Worm (Caenorhabditis elegans) whole organism, L1 larva: Measurements from ENCODE around the gene Y105C5B.19.

ENCODE experiments used
- C04F5.9 ChIP-seq: sonication (generic microtip); optimal IDR thresholded peaks from 2 replicates; lab custom pipeline; 2016; ENCODE audit warnings: missing genetic modification characterization, missing compliant biosample characterization
- C34B4.2 ChIP-seq: sonication (generic microtip); optimal IDR thresholded peaks from 2 replicates; lab custom pipeline; 2017; ENCODE audit warnings: mild to moderate bottlenecking, missing genetic modification characterization, missing compliant biosample characterization
- Y116A8C.19 ChIP-seq: sonication (generic microtip); optimal IDR thresholded peaks from 2 replicates; lab custom pipeline; 2016; ENCODE audit warnings: missing compliant biosample characterization, missing genetic modification characterization, borderline replicate concordance
- alr-1 ChIP-seq: fragments of 200-800 bp; sonication (Bioruptor generic); optimal IDR thresholded peaks from 2 replicates; lab custom pipeline; 2018; ENCODE audit warnings: borderline replicate concordance, mild to moderate bottlenecking, missing genetic modification characterization, missing compliant biosample characterization
- aly-2 ChIP-seq: fragments of 150-350 bp; optimal IDR thresholded peaks from 2 replicates; lab custom pipeline; 2014; ENCODE audit warnings: missing biosample characterization, missing genetic modification characterization
- blmp-1 ChIP-seq: fragments of 150-350 bp; optimal IDR thresholded peaks from 2 replicates; lab custom pipeline; 2014; ENCODE audit warnings: missing biosample characterization, missing genetic modification characterization
- ceh-63 ChIP-seq: fragments of 200-800 bp; sonication (Bioruptor generic); optimal IDR thresholded peaks from 2 replicates; lab custom pipeline; 2018; ENCODE audit warnings: mild to moderate bottlenecking, missing genetic modification characterization, missing compliant biosample characterization
- ceh-82 ChIP-seq, 3 experiments: fragments of 150-350 bp in 1 of 3; sonication (generic microtip) in 2 of 3; optimal IDR thresholded peaks; 2 replicates each; lab custom pipeline; 2014 to 2017; ENCODE audit warnings: missing biosample characterization in 3 of 3, missing genetic modification characterization in 3 of 3
- efl-1 ChIP-seq, 4 experiments: fragments of 150-350 bp; optimal IDR thresholded peaks in 3 of 4; peaks in 1 of 4; 1 replicate in 1 of 4; 2 replicates in 3 of 4; lab custom pipeline; 2014; ENCODE audit warnings: missing biosample characterization in 2 of 4, missing genetic modification characterization in 2 of 4, missing genetic modification reagents in 2 of 4
- efl-3 ChIP-seq: fragments of 200-800 bp; sonication (Bioruptor generic); optimal IDR thresholded peaks from 2 replicates; lab custom pipeline; 2018; ENCODE audit warnings: mild to moderate bottlenecking, missing genetic modification characterization, missing compliant biosample characterization
- elt-3 ChIP-seq, 6 experiments: fragments of 150-350 bp in 1 of 6; sonication (generic microtip); optimal IDR thresholded peaks; 2 replicates each; lab custom pipeline; 2017 to 2018; ENCODE audit warnings: missing biosample characterization in 6 of 6, missing genetic modification characterization in 6 of 6, inconsistent platforms in 1 of 6
- fkh-10 ChIP-seq: sonication (generic microtip); optimal IDR thresholded peaks from 2 replicates; lab custom pipeline; 2017; ENCODE audit warnings: missing biosample characterization, missing genetic modification reagents, missing genetic modification characterization
- fkh-4 ChIP-seq: sonication (generic microtip); optimal IDR thresholded peaks from 2 replicates; lab custom pipeline; 2016; ENCODE audit warnings: missing compliant biosample characterization, missing genetic modification characterization, borderline replicate concordance
- fkh-8 ChIP-seq: sonication (generic microtip); optimal IDR thresholded peaks from 2 replicates; lab custom pipeline; 2016; ENCODE audit warnings: mild to moderate bottlenecking, missing genetic modification characterization, missing compliant biosample characterization
- fos-1 ChIP-seq: fragments of 150-350 bp; optimal IDR thresholded peaks from 2 replicates; lab custom pipeline; 2014; ENCODE audit warnings: missing biosample characterization, missing genetic modification characterization
- irx-1 ChIP-seq: sonication (generic microtip); optimal IDR thresholded peaks from 2 replicates; lab custom pipeline; 2016; ENCODE audit warnings: missing genetic modification characterization, missing compliant biosample characterization
- lin-13 ChIP-seq: fragments of 150-350 bp; optimal IDR thresholded peaks from 2 replicates; lab custom pipeline; 2014; ENCODE audit warnings: missing biosample characterization, missing genetic modification reagents, missing genetic modification characterization
- lsy-2 ChIP-seq, 2 experiments: fragments of 150-350 bp; optimal IDR thresholded peaks; 2 replicates each; lab custom pipeline; 2014; ENCODE audit warnings: missing biosample characterization in 2 of 2, missing genetic modification characterization in 2 of 2
- mdl-1 ChIP-seq, 2 experiments: fragments of 150-350 bp; optimal IDR thresholded peaks; 2 replicates each; lab custom pipeline; 2014 to 2017; ENCODE audit warnings: missing biosample characterization in 2 of 2, missing genetic modification characterization in 2 of 2, inconsistent platforms in 1 of 2
- mef-2 ChIP-seq: fragments of 150-350 bp; optimal IDR thresholded peaks from 2 replicates; lab custom pipeline; 2014; ENCODE audit warnings: missing biosample characterization, missing genetic modification characterization
- mep-1 ChIP-seq: fragments of 150-350 bp; optimal IDR thresholded peaks from 2 replicates; lab custom pipeline; 2014; ENCODE audit warnings: missing biosample characterization, missing genetic modification characterization
- nhr-71 ChIP-seq: sonication (generic microtip); optimal IDR thresholded peaks from 2 replicates; lab custom pipeline; 2016; ENCODE audit warnings: mild to moderate bottlenecking, missing genetic modification characterization, moderate library complexity, missing compliant biosample characterization
- nhr-76 ChIP-seq: sonication (generic microtip); optimal IDR thresholded peaks from 2 replicates; lab custom pipeline; 2017; ENCODE audit warnings: missing biosample characterization, missing genetic modification characterization
- nhr-77 ChIP-seq: fragments of 150-350 bp; optimal IDR thresholded peaks from 2 replicates; lab custom pipeline; 2014; ENCODE audit warnings: missing biosample characterization, missing genetic modification characterization
- nhr-85 ChIP-seq: sonication (generic microtip); peaks from one replicate; lab custom pipeline; 2016; ENCODE audit warnings: missing genetic modification characterization, inconsistent platforms, missing compliant biosample characterization
- pag-3 ChIP-seq: sonication (generic microtip); optimal IDR thresholded peaks from 2 replicates; lab custom pipeline; 2017; ENCODE audit warnings: missing genetic modification characterization, mild to moderate bottlenecking, missing compliant biosample characterization, antibody characterized with exemption, borderline replicate concordance; ENCODE audit not compliant: insufficient read depth
- pax-3 ChIP-seq: fragments of 200-800 bp; sonication (Bioruptor generic); optimal IDR thresholded peaks from 2 replicates; lab custom pipeline; 2018; ENCODE audit warnings: mild to moderate bottlenecking, missing genetic modification characterization, moderate library complexity, missing compliant biosample characterization
- skn-1 ChIP-seq: fragments of 150-350 bp; optimal IDR thresholded peaks from 2 replicates; lab custom pipeline; 2014; ENCODE audit warnings: missing biosample characterization, missing genetic modification characterization
- snpc-4 ChIP-seq: fragments of 150-350 bp; optimal IDR thresholded peaks from 2 replicates; lab custom pipeline; 2014; ENCODE audit warnings: missing biosample characterization, missing genetic modification characterization
- snu-23 ChIP-seq: sonication (generic microtip); optimal IDR thresholded peaks from 2 replicates; lab custom pipeline; 2016; ENCODE audit warnings: missing genetic modification characterization, missing compliant biosample characterization
- sox-4 ChIP-seq: sonication (generic microtip); optimal IDR thresholded peaks from 2 replicates; lab custom pipeline; 2016; ENCODE audit warnings: missing genetic modification characterization, missing compliant biosample characterization
- sptf-1 ChIP-seq: fragments of 150-350 bp; optimal IDR thresholded peaks from 2 replicates; lab custom pipeline; 2014; ENCODE audit warnings: missing biosample characterization, missing genetic modification characterization
- unc-30 ChIP-seq: sonication (generic microtip); optimal IDR thresholded peaks from 2 replicates; lab custom pipeline; 2017; ENCODE audit warnings: missing biosample characterization, missing genetic modification characterization
- unc-62 ChIP-seq: fragments of 150-350 bp; optimal IDR thresholded peaks from 2 replicates; lab custom pipeline; 2014; ENCODE audit warnings: missing biosample characterization, missing genetic modification reagents, missing genetic modification characterization
- unc-86 ChIP-seq: sonication (generic microtip); optimal IDR thresholded peaks from 2 replicates; lab custom pipeline; 2016; ENCODE audit warnings: missing genetic modification characterization, missing compliant biosample characterization
- unc-98 ChIP-seq: fragments of 200-800 bp; sonication (Bioruptor generic); IDR thresholded peaks from 2 replicates; pipeline ENCODE4 v1.3.6; 2022; ENCODE audit warnings: missing genetic modification characterization, missing compliant biosample characterization
- zag-1 ChIP-seq: fragments of 150-350 bp; optimal IDR thresholded peaks from 2 replicates; lab custom pipeline; 2014; ENCODE audit warnings: missing biosample characterization, missing genetic modification characterization
- ztf-11 ChIP-seq, 2 experiments: sonication (generic microtip); optimal IDR thresholded peaks; 2 replicates each; lab custom pipeline; 2016 to 2017; ENCODE audit warnings: missing genetic modification characterization in 2 of 2, missing biosample characterization in 1 of 2, missing compliant biosample characterization in 1 of 2
- ztf-4 ChIP-seq: fragments of 150-350 bp; optimal IDR thresholded peaks from 2 replicates; lab custom pipeline; 2014; ENCODE audit warnings: missing biosample characterization, missing genetic modification characterization

Gene Y105C5B.19

DNA sequence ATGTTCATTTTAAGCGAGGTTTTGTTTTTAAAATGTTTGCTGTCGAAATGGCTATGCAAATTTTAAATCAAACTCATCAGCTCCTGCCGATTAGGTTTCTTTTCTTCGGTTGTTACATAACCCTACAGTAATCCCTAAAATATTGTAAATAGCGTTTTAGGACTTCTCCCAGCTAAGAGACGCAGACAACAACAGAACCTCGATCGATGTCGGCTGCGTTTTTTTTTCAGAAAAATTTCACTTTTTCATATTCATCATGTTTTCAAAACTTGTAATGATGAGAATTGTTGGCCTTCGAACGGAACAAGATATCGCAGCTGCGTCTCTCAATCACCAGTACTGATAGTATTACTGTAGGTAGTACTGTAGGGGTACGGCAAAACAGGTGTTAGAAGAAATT, 44.7 kb upstream of the Y105C5B.19 start:
- peak; percentile 49 for TF ChIP-seq snpc-4 (tag; lab: Kevin White, UChicago)
- no peak for TF ChIP-seq lin-13 (GFP tag; lab: Kevin White, UChicago)

DNA sequence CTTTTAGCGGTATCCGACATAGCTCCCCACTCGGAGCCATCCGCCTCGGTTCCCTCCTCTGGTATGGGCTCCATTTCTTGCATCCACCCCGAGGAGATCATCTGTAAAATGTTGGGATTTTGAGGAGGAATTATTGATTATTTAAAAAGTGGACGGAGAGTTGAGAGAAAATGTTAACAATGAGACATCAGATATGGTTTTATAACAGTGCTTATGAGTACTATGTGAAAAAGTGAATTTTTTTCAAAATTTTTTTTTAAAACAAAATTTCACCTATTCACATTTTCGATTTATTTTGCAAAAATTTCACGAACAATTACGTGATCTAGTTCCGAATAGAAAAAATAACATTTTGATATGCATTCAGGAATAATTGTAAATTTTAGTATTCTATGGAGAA, 43.0 kb upstream of the Y105C5B.19 start, which contains the start of gene jac-1:
Gene jac-1, minus strand, starts transcription at position 101 of the 400 bp plus-strand sequence.
- TF ChIP-seq alr-1 (tag; lab: Kevin White, UChicago) (no peak), fkh-10 (GFP tag; lab: Kevin White, UChicago) (no peak), blmp-1 (tag; lab: Kevin White, UChicago) (no peak), ztf-11 (tag; optimal IDR thresholded peaks at IDR 0.05; lab: Kevin White, UChicago) (no peak), C04F5.9 (tag; lab: Kevin White, UChicago) (no peak), mep-1 (tag; lab: Kevin White, UChicago) (no peak), pax-3 (tag; lab: Kevin White, UChicago) (no peak), efl-3 (GFP tag; lab: Kevin White, UChicago) (no peak), fos-1 (no peak), C34B4.2 (no peak), Y116A8C.19 (tag; lab: Kevin White, UChicago) (no peak), nhr-71 (tag; lab: Kevin White, UChicago) (no peak), nhr-76 (tag; lab: Kevin White, UChicago) (no peak)

DNA sequence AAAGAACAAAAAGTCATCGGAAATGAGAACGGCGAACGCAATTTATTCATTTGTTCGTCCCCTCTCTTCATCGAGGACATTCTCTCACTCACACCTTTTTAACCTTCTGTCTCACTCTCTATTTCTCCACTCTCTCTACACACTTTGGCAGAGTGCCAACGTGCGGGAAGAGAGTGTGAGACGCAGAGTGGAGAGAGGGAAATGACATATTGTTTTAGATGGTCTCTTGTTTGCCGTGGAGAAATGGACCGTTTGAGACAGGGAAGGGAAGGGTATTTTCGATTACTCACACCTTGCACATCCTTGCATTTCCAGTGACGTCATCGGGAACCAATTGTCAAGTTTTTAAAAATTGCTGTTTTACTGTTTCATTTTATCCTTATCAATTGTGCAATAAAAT, 40.4 kb upstream of the Y105C5B.19 start:
- TF ChIP-seq nhr-77 (no peak), ceh-82 (tag; optimal IDR thresholded peaks at IDR 0.05; lab: Kevin White, UChicago) (peak in 2 of 3 experiments; percentile 12 to 35), unc-30 (tag; lab: Kevin White, UChicago) (no peak), lsy-2 (tag; optimal IDR thresholded peaks at IDR 0.05; lab: Kevin White, UChicago) (peak in 1 of 2 experiments; percentile 33), mep-1 (tag; lab: Kevin White, UChicago) (peak; percentile 52), fkh-4 (no peak), nhr-85 (tag; lab: Kevin White, UChicago) (peak; percentile 73), blmp-1 (tag; lab: Kevin White, UChicago) (peak; percentile 47), fkh-8 (no peak), mdl-1 (tag; optimal IDR thresholded peaks at IDR 0.05; lab: Kevin White, UChicago) (peak in 1 of 2 experiments; percentile 54), efl-1 (optimal IDR thresholded peaks at IDR 0.05; lab: Kevin White, UChicago) (peak; percentile 29 to 39), efl-1 (GFP tag; optimal IDR thresholded peaks at IDR 0.05 in 1 of 2; lab: Kevin White, UChicago) (no peak), snu-23 (GFP tag; lab: Kevin White, UChicago) (peak; percentile 44)

DNA sequence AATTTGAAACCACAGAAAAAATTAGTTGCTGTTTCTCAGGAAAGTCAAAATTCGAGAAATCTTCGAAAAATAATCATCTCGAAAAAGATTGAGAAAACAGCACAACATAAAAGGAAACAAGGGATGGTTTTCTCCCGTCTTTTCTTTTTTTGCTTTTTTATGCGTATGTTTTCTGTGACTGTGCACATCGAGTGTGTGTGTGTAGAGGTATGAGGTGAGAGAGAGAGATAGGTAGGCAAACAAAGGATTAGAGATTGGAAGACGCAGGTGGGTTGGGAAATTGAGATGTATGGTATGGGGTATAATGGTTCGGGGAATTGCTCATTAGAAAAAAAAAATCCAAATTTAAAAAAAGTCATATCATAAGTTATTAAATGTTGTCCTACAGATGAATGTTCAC, 38.7 kb upstream of the Y105C5B.19 start:
- TF ChIP-seq sptf-1 (tag; lab: Kevin White, UChicago) = no peak
- TF ChIP-seq mef-2 (tag; lab: Kevin White, UChicago) = no peak
- TF ChIP-seq ztf-4 (tag; lab: Kevin White, UChicago) = no peak
- no peak for TF ChIP-seq unc-62 (GFP tag; lab: Kevin White, UChicago)
- no peak for TF ChIP-seq fkh-10 (GFP tag; lab: Kevin White, UChicago)
- TF ChIP-seq pag-3 (tag; lab: Kevin White, UChicago) = no peak
- no peak for TF ChIP-seq sox-4 (tag; lab: Kevin White, UChicago)
- no peak for TF ChIP-seq unc-86 (tag; lab: Kevin White, UChicago)
- no peak for TF ChIP-seq unc-98 (GFP tag; lab: Robert Waterston, UW)
- TF ChIP-seq snu-23 (GFP tag; lab: Kevin White, UChicago) = no peak
- TF ChIP-seq zag-1 (tag; lab: Kevin White, UChicago) = no peak

DNA sequence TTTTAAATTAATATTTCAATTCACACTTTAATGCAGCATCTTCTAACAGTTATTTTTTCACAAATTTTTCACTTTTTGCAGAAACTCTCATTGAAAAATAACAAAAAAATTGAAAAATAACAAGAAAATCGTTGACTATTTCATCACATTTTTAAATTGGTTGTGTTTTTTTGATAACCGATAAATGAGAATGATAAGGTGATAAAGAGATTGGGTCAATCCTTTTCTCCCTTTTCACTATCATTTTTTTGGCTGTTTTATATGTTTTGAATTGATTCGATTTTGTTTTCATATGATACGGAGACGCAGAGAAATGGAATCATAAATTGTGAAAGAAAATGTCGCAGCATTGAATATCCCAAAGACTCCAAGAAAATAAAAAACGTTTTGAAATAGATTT, 32.0 kb upstream of the Y105C5B.19 start:
- TF ChIP-seq ceh-63 (GFP tag; lab: Kevin White, UChicago) (no peak), irx-1 (tag; lab: Kevin White, UChicago) (no peak), efl-1 (optimal IDR thresholded peaks at IDR 0.05; lab: Kevin White, UChicago) (no peak), efl-1 (GFP tag; optimal IDR thresholded peaks at IDR 0.05 in 1 of 2; lab: Kevin White, UChicago) (no peak), skn-1 (tag; lab: Kevin White, UChicago) (no peak), blmp-1 (tag; lab: Kevin White, UChicago) (peak; percentile 92), aly-2 (tag; lab: Kevin White, UChicago) (no peak), elt-3 (tag; optimal IDR thresholded peaks at IDR 0.05; lab: Kevin White, UChicago) (peak in 3 of 6 experiments; percentile 40 to 70 (median 51)), ztf-4 (tag; lab: Kevin White, UChicago) (no peak)
- TF ChIP-seq, all 84 proteins: peak for 2
